Worm (Caenorhabditis elegans): ENCODE measurements around the gene F01E11.3.

Gene F01E11.3

ce11 chrX:6939917-6940316 lies 27.2 kb upstream of the F01E11.3 start, which contains the start of gene C16E9.1:
TSS of gene C16E9.1 (plus strand) at chrX:6940217.
- TF ChIP-seq sdc-2 (tag; optimal IDR thresholded peaks at IDR 0.05) (no peak), fkh-10 (GFP tag; optimal IDR thresholded peaks at IDR 0.05) (no peak), gmeb-2 (tag; optimal IDR thresholded peaks at IDR 0.05) (no peak), ets-4 (tag; optimal IDR thresholded peaks at IDR 0.05) (no peak), syd-9 (tag; optimal IDR thresholded peaks at IDR 0.05) (no peak), ceh-6 (GFP tag; optimal IDR thresholded peaks at IDR 0.05) (no peak), ref-2 (tag; optimal IDR thresholded peaks at IDR 0.05) (no peak), rnt-1 (tag; optimal IDR thresholded peaks at IDR 0.05) (no peak), lim-6 (tag; optimal IDR thresholded peaks at IDR 0.05) (no peak), hlh-15 (tag; optimal IDR thresholded peaks at IDR 0.05) (no peak), unc-42 (tag; optimal IDR thresholded peaks at IDR 0.05) (no peak), ceh-30 (tag; optimal IDR thresholded peaks at IDR 0.05) (no peak), pha-4 (tag; optimal IDR thresholded peaks at IDR 0.05) (no peak), hlh-6 (tag; optimal IDR thresholded peaks at IDR 0.05) (no peak), K02D7.2 (tag; optimal IDR thresholded peaks at IDR 0.05) (no peak), unc-86 (tag; optimal IDR thresholded peaks at IDR 0.05) (no peak), pag-3 (tag; optimal IDR thresholded peaks at IDR 0.05; ENCODE audit: borderline replicate concordance) (no peak), sox-4 (tag; optimal IDR thresholded peaks at IDR 0.05) (no peak), hlh-30 (tag; optimal IDR thresholded peaks at IDR 0.05; ENCODE audit: insufficient read depth) (no peak)

ce11 chrX:6940775-6941174 lies 26.4 kb upstream of the F01E11.3 start:
- TF ChIP-seq madf-2 (tag; optimal IDR thresholded peaks at IDR 0.05) (no peak), hlh-13 (GFP tag; optimal IDR thresholded peaks at IDR 0.05) (no peak), ceh-14 (tag; optimal IDR thresholded peaks at IDR 0.05) (no peak), sox-2 (GFP tag; IDR thresholded peaks at IDR 0.05) (no peak), C08G9.2 (tag; optimal IDR thresholded peaks at IDR 0.05) (no peak), hlh-30 (tag; optimal IDR thresholded peaks at IDR 0.05; ENCODE audit: insufficient read depth) (no peak), sox-4 (tag; optimal IDR thresholded peaks at IDR 0.05) (no peak), pqm-1 (tag; optimal IDR thresholded peaks at IDR 0.05) (no peak), unc-3 (GFP tag; conservative IDR thresholded peaks at IDR 0.05) (no peak), unc-3 (tag; optimal IDR thresholded peaks at IDR 0.05) (no peak), C38D4.7 (GFP tag; optimal IDR thresholded peaks at IDR 0.05) (no peak), nhr-11 (tag; optimal IDR thresholded peaks at IDR 0.05) (no peak), ttx-3 (tag; optimal IDR thresholded peaks at IDR 0.05) (no peak), fkh-10 (GFP tag; optimal IDR thresholded peaks at IDR 0.05) (no peak), unc-86 (tag; optimal IDR thresholded peaks at IDR 0.05) (no peak), ceh-2 (tag; optimal IDR thresholded peaks at IDR 0.05) (no peak), ceh-45 (GFP tag; IDR thresholded peaks at IDR 0.05) (no peak)

- TF ChIP-seq syd-9 (tag; optimal IDR thresholded peaks at IDR 0.05) (no peak), pag-3 (tag; optimal IDR thresholded peaks at IDR 0.05; ENCODE audit: borderline replicate concordance) (no peak), lim-6 (tag; optimal IDR thresholded peaks at IDR 0.05) (no peak), hlh-13 (GFP tag; optimal IDR thresholded peaks at IDR 0.05) (no peak), ceh-2 (tag; optimal IDR thresholded peaks at IDR 0.05) (no peak)
Measured at ce11 chrX:6941711-6942110, 25.4 kb upstream of the F01E11.3 start.

ce11 chrX:6946789-6947188 lies 20.4 kb upstream of the F01E11.3 start:
- TF ChIP-seq syd-9 (tag; optimal IDR thresholded peaks at IDR 0.05) (no peak), T23F11.4 (GFP tag; optimal IDR thresholded peaks at IDR 0.05) (no peak), zip-5 (tag; optimal IDR thresholded peaks at IDR 0.05) (no peak), lin-11 (tag; optimal IDR thresholded peaks at IDR 0.05) (no peak), ceh-45 (GFP tag; IDR thresholded peaks at IDR 0.05) (no peak), unc-42 (tag; optimal IDR thresholded peaks at IDR 0.05) (no peak), ceh-22 (tag; optimal IDR thresholded peaks at IDR 0.05) (no peak), ets-4 (tag; optimal IDR thresholded peaks at IDR 0.05) (no peak), sox-2 (GFP tag; IDR thresholded peaks at IDR 0.05) (no peak), hlh-8 (tag; optimal IDR thresholded peaks at IDR 0.05) (no peak), dve-1 (tag; optimal IDR thresholded peaks at IDR 0.05) (no peak), ttx-3 (tag; optimal IDR thresholded peaks at IDR 0.05) (no peak)
